Worm (Caenorhabditis elegans) whole organism, L4/young adult: ENCODE measurements around the gene oac-56.

Experiments
- W03F9.2 ChIP-seq: fragments of 150-350 bp; optimal IDR thresholded peaks from 2 replicates; lab custom pipeline; 2014; ENCODE audit warnings: missing biosample characterization, missing genetic modification characterization
- dao-5 ChIP-seq: sonication (generic microtip); optimal IDR thresholded peaks from 2 replicates; lab custom pipeline; 2016; ENCODE audit warnings: missing genotype, missing genetic modification characterization, moderate library complexity, missing compliant biosample characterization
- him-1 ChIP-seq: sonication (generic microtip); optimal IDR thresholded peaks from 2 replicates; lab custom pipeline; 2016; ENCODE audit warnings: missing genotype, missing genetic modification reagents, missing genetic modification characterization, missing compliant biosample characterization

ce11 chrIV:14334359-14334758, 16.2 kb downstream of the oac-56 start, which contains the start of gene Y67A10A.3:
- TF ChIP-seq him-1 (tag; lab: Kevin White, UChicago) (no peak), dao-5 (tag; lab: Kevin White, UChicago) (no peak), W03F9.2 (tag; lab: Kevin White, UChicago) (no peak)
